Fruit fly (Drosophila melanogaster): ENCODE results near the gene Smr.

Smr gene

DNA sequence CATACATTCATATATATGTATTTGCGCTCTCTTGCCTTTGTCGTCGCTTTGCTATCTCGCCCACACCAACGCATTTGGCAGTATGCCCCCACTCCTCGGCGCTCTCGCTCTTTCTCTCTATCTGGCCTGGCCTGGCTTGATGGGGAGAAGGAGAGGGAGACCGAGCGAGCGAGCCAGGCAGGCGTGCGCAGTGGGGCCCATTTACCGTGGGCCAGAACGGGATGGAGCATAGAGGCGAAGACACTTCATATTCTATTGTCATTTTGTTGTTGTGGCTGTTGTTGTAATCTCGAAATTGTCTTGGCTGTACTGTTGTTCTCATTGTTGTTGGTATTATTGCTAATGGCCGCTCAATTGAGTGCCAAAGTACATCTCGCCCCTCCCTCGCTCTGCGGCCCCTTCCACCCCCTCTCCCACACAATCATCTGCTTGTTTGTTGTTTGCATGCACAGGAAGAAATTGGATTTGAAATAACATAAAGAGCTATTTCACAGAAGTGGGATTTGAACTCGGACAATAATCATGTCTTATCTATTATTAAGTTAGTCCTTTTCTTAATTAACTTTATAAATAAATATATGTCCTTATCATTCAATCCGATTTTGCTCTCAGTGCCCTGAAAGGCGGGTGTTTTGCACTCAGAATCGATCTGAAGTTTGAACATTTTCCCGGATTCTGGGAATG lies 77.2 kb downstream of the Smr start (continued):
- TF ChIP-seq ERR (GFP tag; optimal IDR thresholded peaks at IDR 0.05): no peak
- peak; percentile 92 for TF ChIP-seq CG6689 (GFP tag; IDR thresholded peaks at IDR 0.05)
- TF ChIP-seq CG12155 (GFP tag; optimal IDR thresholded peaks at IDR 0.05): peak; percentile 88
- TF ChIP-seq dysf (GFP tag; IDR thresholded peaks at IDR 0.05): peak; percentile 94
- TF ChIP-seq yki (optimal IDR thresholded peaks at IDR 0.05): no peak
- peak; percentile 87 for TF ChIP-seq CG10366 (GFP tag; IDR thresholded peaks at IDR 0.05)
- peak; percentile 92 for TF ChIP-seq CG2678 (tag; optimal IDR thresholded peaks at IDR 0.05)
- peak; percentile 94 for TF ChIP-seq NFAT (GFP tag; IDR thresholded peaks at IDR 0.05)
- no peak for TF ChIP-seq shn (GFP tag; optimal IDR thresholded peaks at IDR 0.05)
- TF ChIP-seq Sin3A (optimal IDR thresholded peaks at IDR 0.05): no peak
- peak; percentile 90 for TF ChIP-seq CG7556 (GFP tag; optimal IDR thresholded peaks at IDR 0.05)
- peak; percentile 44 to 87 for TF ChIP-seq Hr51 (GFP tag; optimal IDR thresholded peaks at IDR 0.05)
- peak; percentile 75 for TF ChIP-seq GATAe (GFP tag; conservative IDR thresholded peaks at IDR 0.05)
- TF ChIP-seq CG32767 (GFP tag; IDR thresholded peaks at IDR 0.05): peak; percentile 88
- peak; percentile 79 for TF ChIP-seq CG6272 (GFP tag; IDR thresholded peaks at IDR 0.05)
- no peak for TF ChIP-seq hkb (optimal IDR thresholded peaks at IDR 0.05)
- peak; percentile 90 for TF ChIP-seq hkb (GFP tag; IDR thresholded peaks at IDR 0.05)
- TF ChIP-seq CG34224 (GFP tag; IDR thresholded peaks at IDR 0.05; ENCODE audit: partially characterized antibody): no peak
- TF ChIP-seq CG3163 (GFP tag; optimal IDR thresholded peaks at IDR 0.05): no peak
- peak; percentile 39 for TF ChIP-seq chn (GFP tag; optimal IDR thresholded peaks at IDR 0.05)
- TF ChIP-seq CG4424 (GFP tag; optimal IDR thresholded peaks at IDR 0.05): peak; percentile 83
- peak; percentile 91 for TF ChIP-seq so (GFP tag; IDR thresholded peaks at IDR 0.05)
- peak; percentile 75 for TF ChIP-seq CG43689 (GFP tag; IDR thresholded peaks at IDR 0.05)
- TF ChIP-seq Ravus (GFP tag; IDR thresholded peaks at IDR 0.05): peak; percentile 71; the same call in 1 of the 2 replicates
- TF ChIP-seq CG4854 (GFP tag; optimal IDR thresholded peaks at IDR 0.05): peak; percentile 75
- TF ChIP-seq nmo (GFP tag; optimal IDR thresholded peaks at IDR 0.05): peak; percentile 92
- TF ChIP-seq Dp (GFP tag; optimal IDR thresholded peaks at IDR 0.05): no peak
- TF ChIP-seq mld (GFP tag; IDR thresholded peaks at IDR 0.05; ENCODE audit: partially characterized antibody): no peak
- no peak for TF ChIP-seq Elba2 (GFP tag; optimal IDR thresholded peaks at IDR 0.05)
- peak; percentile 90 for TF ChIP-seq nom (GFP tag; optimal IDR thresholded peaks at IDR 0.05)
- peak; percentile 79 for TF ChIP-seq mirr (GFP tag; optimal IDR thresholded peaks at IDR 0.05)
- TF ChIP-seq CG30431 (GFP tag; optimal IDR thresholded peaks at IDR 0.05): peak; percentile 82
- TF ChIP-seq stc (GFP tag; IDR thresholded peaks at IDR 0.05): peak; percentile 87
- TF ChIP-seq CG18764 (GFP tag; optimal IDR thresholded peaks at IDR 0.05): peak; percentile 71
- peak; percentile 89 for TF ChIP-seq CG8924 (tag; optimal IDR thresholded peaks at IDR 0.05)
- peak; percentile 89 for TF ChIP-seq CG18619 (GFP tag; optimal IDR thresholded peaks at IDR 0.05)
- peak; percentile 80 for TF ChIP-seq MBD-R2 (GFP tag; IDR thresholded peaks at IDR 0.05)
- peak; percentile 91 for TF ChIP-seq unpg (GFP tag; optimal IDR thresholded peaks at IDR 0.05)
- peak; percentile 81 for TF ChIP-seq cato (GFP tag; optimal IDR thresholded peaks at IDR 0.05; ENCODE audit: borderline replicate concordance)
- TF ChIP-seq chm (GFP tag; IDR thresholded peaks at IDR 0.05): peak; percentile 84
- peak; percentile 91 for TF ChIP-seq CG14667 (GFP tag; IDR thresholded peaks at IDR 0.05)
- peak; percentile 90 for TF ChIP-seq CG17829 (tag; optimal IDR thresholded peaks at IDR 0.05)
- TF ChIP-seq CG10209 (GFP tag; optimal IDR thresholded peaks at IDR 0.05): peak; percentile 88
- peak; percentile 70 for TF ChIP-seq CG6854 (GFP tag; optimal IDR thresholded peaks at IDR 0.05)
- TF ChIP-seq Opbp (GFP tag; IDR thresholded peaks at IDR 0.05; ENCODE audit: partially characterized antibody): no peak
- peak; percentile 46 for TF ChIP-seq CG3995 (GFP tag; optimal IDR thresholded peaks at IDR 0.05)
- peak; percentile 93 for TF ChIP-seq row (GFP tag; IDR thresholded peaks at IDR 0.05)
- no peak for TF ChIP-seq Hmx (GFP tag; optimal IDR thresholded peaks at IDR 0.05)
- no peak for TF ChIP-seq CHES-1-like (GFP tag; optimal IDR thresholded peaks at IDR 0.05)
- peak; percentile 85 for TF ChIP-seq jing (GFP tag; optimal IDR thresholded peaks at IDR 0.05)
- peak; percentile 90 for TF ChIP-seq grau (tag; optimal IDR thresholded peaks at IDR 0.05)
